Fruit fly (Drosophila melanogaster) S2 (cell line): Measurements from ENCODE around the gene Eogt.

Source experiments
- CG8478 ChIP-seq: fragments of >200 bp; optimal IDR thresholded peaks from 2 replicates; lab custom pipeline; 2018
- CTCF ChIP-seq, 2 experiments: fragments of >200 bp; optimal IDR thresholded peaks; 2 replicates each; lab custom pipeline; 2018

Gene Eogt

dm6 chr2L:2420490-2420889 is 39.6 kb downstream of the Eogt start, which contains the start of gene CG9886:
Gene CG9886 (plus strand): TSS chr2L:2420830.
- TF ChIP-seq CTCF (optimal IDR thresholded peaks at IDR 0.05; lab: Kevin White, UChicago) (no peak), CG8478 (lab: Kevin White, UChicago) (no peak)

DNA sequence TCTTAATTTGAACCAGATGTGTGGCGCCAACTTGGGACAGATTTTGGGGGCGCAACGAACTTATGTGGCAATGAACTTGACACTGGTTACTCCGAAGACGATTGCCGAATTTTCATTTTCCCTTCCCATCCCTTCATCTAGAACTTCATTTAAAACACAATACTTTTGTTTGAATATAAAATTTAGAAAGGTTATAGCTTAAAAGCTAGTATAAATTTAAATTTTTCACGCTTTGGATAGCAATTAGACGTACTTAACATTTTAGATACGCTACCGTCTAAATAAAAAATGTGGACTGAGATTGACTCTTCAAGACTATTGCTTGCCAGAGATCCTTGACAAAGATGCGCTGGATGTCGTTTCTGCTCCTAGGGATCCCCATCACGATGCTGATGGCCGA is 43.6 kb downstream of the Eogt start, which contains the start of gene CG44139:
TSS of gene CG44139 (plus strand) at position 301 of the 400 bp plus-strand sequence.
- TF ChIP-seq CTCF (optimal IDR thresholded peaks at IDR 0.05; lab: Kevin White, UChicago) = no peak
- no peak for TF ChIP-seq CG8478 (lab: Kevin White, UChicago)

DNA sequence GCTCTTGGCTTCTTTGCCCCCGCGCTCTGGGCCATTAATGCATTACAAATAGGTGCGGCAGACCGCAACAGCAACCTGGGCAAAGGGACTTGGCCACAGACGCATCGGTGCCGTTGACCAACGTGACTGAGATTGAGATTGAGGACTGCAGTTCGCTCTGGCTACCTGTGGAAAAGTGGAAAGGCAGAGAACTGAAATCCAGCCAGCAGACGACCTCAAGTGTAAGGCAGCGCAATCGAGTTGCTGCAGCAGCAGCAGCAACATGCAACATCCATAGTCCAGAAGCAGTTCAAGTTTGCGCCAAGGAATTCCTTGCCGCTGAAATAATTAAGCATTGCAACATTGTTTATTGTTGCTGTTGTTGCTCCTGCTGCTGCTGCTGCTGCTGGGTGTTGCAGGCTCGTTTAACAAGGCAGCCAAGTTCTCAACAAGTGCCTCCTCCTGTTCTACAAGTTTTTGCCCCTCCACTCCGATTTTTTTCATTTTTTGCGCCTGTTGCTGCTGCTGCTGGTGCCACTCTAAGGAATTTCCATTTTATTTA is 44.8 kb downstream of the Eogt start:
- TF ChIP-seq CG8478 (lab: Kevin White, UChicago) = no peak
- TF ChIP-seq CTCF (optimal IDR thresholded peaks at IDR 0.05; lab: Kevin White, UChicago) = no peak

- TF ChIP-seq CTCF (optimal IDR thresholded peaks at IDR 0.05; lab: Kevin White, UChicago) (no peak), CG8478 (lab: Kevin White, UChicago) (no peak)
These were observed 45.7 kb downstream of the Eogt start for dm6 chr2L:2426444-2427188.

- TF ChIP-seq CG8478 (lab: Kevin White, UChicago) (no peak), CTCF (optimal IDR thresholded peaks at IDR 0.05; lab: Kevin White, UChicago) (no peak)
These were observed 46.7 kb downstream of the Eogt start for dm6 chr2L:2427384-2428208.

dm6 chr2L:2428209-2428488 is 47.3 kb downstream of the Eogt start, which contains the start of gene dpp:
Gene dpp (plus strand): TSS chr2L:2428372.
- no peak for TF ChIP-seq CTCF (optimal IDR thresholded peaks at IDR 0.05; lab: Kevin White, UChicago)
- TF ChIP-seq CG8478 (lab: Kevin White, UChicago) = no peak

dm6 chr2L:2429588-2429987 is 48.7 kb downstream of the Eogt start:
- TF ChIP-seq CTCF (optimal IDR thresholded peaks at IDR 0.05; lab: Kevin White, UChicago) (no peak), CG8478 (lab: Kevin White, UChicago) (no peak)

- no peak for TF ChIP-seq CTCF (optimal IDR thresholded peaks at IDR 0.05; lab: Kevin White, UChicago)
- TF ChIP-seq CG8478 (lab: Kevin White, UChicago) = no peak
These were observed 49.4 kb downstream of the Eogt start for dm6 chr2L:2430251-2430650.
